Worm (Caenorhabditis elegans) whole organism, mixed stage, embryonic: ENCODE results near the gene phy-4.
A peak's percentile ranks its signal among the peaks of the same experiment; 100 is the strongest.

Experiments used
- bed-3 ChIP-seq: fragments of 200-800 bp; sonication (Bioruptor generic); optimal IDR thresholded peaks from 3 replicates; lab custom pipeline; 2018; ENCODE audit warnings: mild to moderate bottlenecking, missing genetic modification characterization, moderate library complexity, missing compliant biosample characterization
- blmp-1 ChIP-seq: fragments of 150-350 bp; optimal IDR thresholded peaks from 2 replicates; lab custom pipeline; 2014; ENCODE audit warnings: missing biosample characterization, missing genetic modification characterization
- ceh-43 ChIP-seq: fragments of 200-800 bp; sonication (Bioruptor generic); optimal IDR thresholded peaks from 2 replicates; lab custom pipeline; 2018; ENCODE audit warnings: mild to moderate bottlenecking, missing genetic modification characterization, moderate library complexity, missing compliant biosample characterization
- ceh-83 ChIP-seq: fragments of 200-800 bp; sonication (Bioruptor generic); optimal IDR thresholded peaks from 2 replicates; lab custom pipeline; 2018; ENCODE audit warnings: mild to moderate bottlenecking, missing genetic modification characterization, missing compliant biosample characterization
- ces-1 ChIP-seq: fragments of 150-350 bp; optimal IDR thresholded peaks from 2 replicates; lab custom pipeline; 2014; ENCODE audit warnings: missing biosample characterization, missing genetic modification reagents, missing genetic modification characterization
- cnd-1 ChIP-seq: fragments of 200-800 bp; sonication (Bioruptor generic); optimal IDR thresholded peaks from 2 replicates; lab custom pipeline; 2018; ENCODE audit warnings: mild to moderate bottlenecking, missing genetic modification characterization, missing compliant biosample characterization
- drap-1 ChIP-seq: fragments of 200-800 bp; sonication (Bioruptor generic); optimal IDR thresholded peaks from 3 replicates; lab custom pipeline; 2018; ENCODE audit warnings: mild to moderate bottlenecking, missing genetic modification characterization, missing compliant biosample characterization
- elt-1 ChIP-seq: sonication (generic microtip); optimal IDR thresholded peaks from 2 replicates; lab custom pipeline; 2017; ENCODE audit warnings: missing genetic modification characterization, mild to moderate bottlenecking, missing compliant biosample characterization, antibody characterized with exemption, moderate library complexity, borderline replicate concordance; ENCODE audit not compliant: insufficient read depth
- elt-3 ChIP-seq: fragments of 150-350 bp; optimal IDR thresholded peaks from 2 replicates; lab custom pipeline; 2014; ENCODE audit warnings: missing biosample characterization, missing genetic modification characterization
- flh-1 ChIP-seq: fragments of 200-800 bp; sonication (Bioruptor generic); optimal IDR thresholded peaks from 2 replicates; lab custom pipeline; 2018; ENCODE audit warnings: mild to moderate bottlenecking, missing genetic modification characterization, moderate library complexity, missing compliant biosample characterization
- hlh-1 ChIP-seq: fragments of 150-350 bp; optimal IDR thresholded peaks from 2 replicates; lab custom pipeline; 2014; ENCODE audit warnings: missing biosample characterization, missing genetic modification reagents, missing genetic modification characterization
- lin-13 ChIP-seq: fragments of 150-350 bp; optimal IDR thresholded peaks from 2 replicates; lab custom pipeline; 2014; ENCODE audit warnings: missing biosample characterization, missing genetic modification characterization
- lin-32 ChIP-seq: fragments of 200-800 bp; sonication (Bioruptor generic); optimal IDR thresholded peaks from 2 replicates; lab custom pipeline; 2018; ENCODE audit warnings: mild to moderate bottlenecking, missing genetic modification characterization, missing compliant biosample characterization
- lsy-2 ChIP-seq: fragments of 150-350 bp; optimal IDR thresholded peaks from 2 replicates; lab custom pipeline; 2014; ENCODE audit warnings: missing biosample characterization, missing genetic modification characterization
- mep-1 ChIP-seq: fragments of 150-350 bp; optimal IDR thresholded peaks from 2 replicates; lab custom pipeline; 2017; ENCODE audit warnings: missing biosample characterization, missing genetic modification reagents, missing genetic modification characterization, inconsistent platforms
- mls-2 ChIP-seq: sonication (generic microtip); optimal IDR thresholded peaks from 2 replicates; lab custom pipeline; 2016; ENCODE audit warnings: mild to moderate bottlenecking, missing genetic modification characterization, moderate library complexity, missing compliant biosample characterization
- nhr-12 ChIP-seq: fragments of 150-350 bp; optimal IDR thresholded peaks from 2 replicates; lab custom pipeline; 2014; ENCODE audit warnings: missing biosample characterization, missing genetic modification characterization
- nhr-2 ChIP-seq: fragments of 150-350 bp; optimal IDR thresholded peaks from 2 replicates; lab custom pipeline; 2014; ENCODE audit warnings: missing biosample characterization, missing genetic modification characterization
- nhr-76 ChIP-seq: sonication (generic microtip); optimal IDR thresholded peaks from 2 replicates; lab custom pipeline; 2017; ENCODE audit warnings: missing biosample characterization, missing genetic modification characterization
- pha-4 ChIP-seq: fragments of 150-350 bp; optimal IDR thresholded peaks from 2 replicates; lab custom pipeline; 2018; ENCODE audit warnings: missing biosample characterization, missing genetic modification reagents, missing genetic modification characterization
- sem-2 ChIP-seq: fragments of 200-800 bp; sonication (Bioruptor generic); optimal IDR thresholded peaks from 2 replicates; lab custom pipeline; 2018; ENCODE audit warnings: mild to moderate bottlenecking, missing genetic modification characterization, missing compliant biosample characterization
- snpc-4 ChIP-seq: fragments of 150-350 bp; optimal IDR thresholded peaks from 2 replicates; lab custom pipeline; 2014; ENCODE audit warnings: missing biosample characterization, missing genetic modification characterization
- sptf-1 ChIP-seq: sonication (generic microtip); optimal IDR thresholded peaks from 2 replicates; lab custom pipeline; 2017; ENCODE audit warnings: mild to moderate bottlenecking, missing genetic modification characterization, moderate library complexity, missing compliant biosample characterization
- tbx-8 ChIP-seq: fragments of 200-800 bp; sonication (Bioruptor generic); optimal IDR thresholded peaks from 2 replicates; lab custom pipeline; 2018; ENCODE audit warnings: mild to moderate bottlenecking, missing genetic modification characterization, moderate library complexity, missing compliant biosample characterization
- unc-120 ChIP-seq: sonication (generic microtip); optimal IDR thresholded peaks from 2 replicates; lab custom pipeline; 2017; ENCODE audit warnings: missing genetic modification characterization, missing compliant biosample characterization; ENCODE audit not compliant: poor library complexity, severe bottlenecking
- unc-39 ChIP-seq: fragments of 150-350 bp; optimal IDR thresholded peaks from 2 replicates; lab custom pipeline; 2014; ENCODE audit warnings: missing biosample characterization, missing genetic modification characterization
- zip-8 ChIP-seq: fragments of 150-350 bp; optimal IDR thresholded peaks from 2 replicates; lab custom pipeline; 2014; ENCODE audit warnings: missing biosample characterization, missing genetic modification characterization

The phy-4 gene

DNA sequence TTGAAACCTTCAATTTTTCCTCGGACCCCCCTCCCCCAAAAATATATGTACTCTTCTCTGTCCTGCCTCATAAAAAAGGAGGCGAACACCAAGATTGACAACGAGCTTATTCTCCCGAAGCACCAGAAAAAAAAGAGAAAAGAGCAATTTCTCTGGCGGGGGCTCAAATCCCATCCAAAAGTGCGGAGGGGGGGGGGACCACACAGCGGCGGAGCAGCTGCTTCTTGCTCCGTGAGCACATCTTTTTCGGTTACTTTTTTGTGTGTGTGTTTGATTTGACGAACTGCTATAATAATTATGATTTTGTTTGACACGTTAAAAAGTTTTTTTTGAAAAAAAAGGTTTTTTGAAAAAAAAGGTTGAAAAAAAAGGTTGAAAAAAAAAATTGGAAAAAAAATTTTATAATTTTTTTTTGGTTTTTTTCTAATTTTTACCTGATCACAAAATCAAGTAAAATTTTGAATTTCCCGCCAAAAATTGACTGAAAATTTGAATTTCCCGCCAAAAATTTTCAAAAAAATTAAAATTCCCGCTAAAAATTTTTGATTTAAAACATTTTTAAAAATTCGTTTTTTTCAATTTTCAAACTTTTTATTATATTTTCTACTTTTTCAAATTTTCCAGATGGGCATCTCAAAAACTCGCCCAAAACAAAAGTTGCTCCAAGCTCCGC lies 39.5 kb downstream of the phy-4 start, which contains the start of gene Y43F8B.10:
Y43F8B.10 (plus strand) TSS at position 623 of the 673 bp plus-strand sequence.
- TF ChIP-seq hlh-1 (tag; lab: Kevin White, UChicago) (peak; percentile 64), unc-120 (tag; lab: Kevin White, UChicago) (peak; percentile 29), blmp-1 (tag; lab: Kevin White, UChicago) (no peak)

DNA sequence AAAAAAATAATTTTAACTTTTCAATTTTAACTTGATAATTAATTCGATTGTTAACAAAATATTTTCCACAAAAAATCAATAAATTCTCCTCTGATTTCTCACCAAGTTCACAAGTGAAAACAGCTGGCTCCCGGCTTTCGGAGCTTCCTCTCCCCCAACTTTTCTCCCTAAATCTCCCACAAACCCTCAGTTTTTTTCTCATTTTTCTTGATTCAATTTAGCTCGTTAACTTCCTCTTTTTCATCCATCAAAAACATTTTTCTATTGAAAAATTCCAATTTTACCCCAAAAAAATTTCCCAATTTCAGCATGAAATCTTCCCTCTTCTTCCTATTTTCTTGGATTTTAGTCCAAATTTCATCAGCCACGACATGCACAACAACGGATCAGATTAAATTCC lies 43.1 kb downstream of the phy-4 start, which contains the start of gene Y43F8B.11:
Y43F8B.11 (plus strand) TSS at position 301 of the 400 bp plus-strand sequence.
- TF ChIP-seq elt-3 (no peak), cnd-1 (tag; lab: Kevin White, UChicago) (no peak), nhr-2 (tag; lab: Kevin White, UChicago) (no peak), ceh-43 (no peak), lin-32 (GFP tag; lab: Kevin White, UChicago) (no peak), snpc-4 (tag; lab: Kevin White, UChicago) (no peak), blmp-1 (tag; lab: Kevin White, UChicago) (no peak)

DNA sequence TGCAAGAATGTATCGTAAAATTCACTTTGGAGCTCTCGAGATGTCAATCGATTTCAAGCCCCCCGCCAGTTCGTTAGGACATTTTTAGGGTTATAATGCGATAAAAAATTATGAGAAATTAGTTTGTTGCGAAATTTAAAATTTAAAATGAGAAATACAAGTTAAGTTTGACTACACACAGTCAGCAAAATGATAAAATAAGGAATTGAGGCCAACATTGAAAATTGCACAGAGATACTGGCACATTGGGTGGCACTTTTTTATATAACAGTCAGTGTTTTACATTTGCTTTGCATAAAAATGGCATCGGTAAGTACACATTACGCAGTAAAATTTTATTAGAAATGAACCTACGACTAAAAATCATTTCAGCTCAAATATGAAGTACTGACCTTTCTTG lies 45.4 kb downstream of the phy-4 start, which contains the start of gene Y43F8B.12:
Y43F8B.12 (plus strand) TSS at position 301 of the 400 bp plus-strand sequence.
- no peak for TF ChIP-seq cnd-1 (tag; lab: Kevin White, UChicago)
- TF ChIP-seq mep-1 (tag; lab: Kevin White, UChicago): no peak
- no peak for TF ChIP-seq elt-3
- no peak for TF ChIP-seq elt-1 (tag; lab: Kevin White, UChicago)
- no peak for TF ChIP-seq lin-32 (GFP tag; lab: Kevin White, UChicago)
- TF ChIP-seq tbx-8 (GFP tag; lab: Kevin White, UChicago): no peak
- TF ChIP-seq bed-3: no peak
- no peak for TF ChIP-seq ceh-83 (GFP tag; lab: Kevin White, UChicago)
- TF ChIP-seq lsy-2 (tag; lab: Kevin White, UChicago): no peak
- TF ChIP-seq flh-1 (GFP tag; lab: Kevin White, UChicago): no peak

DNA sequence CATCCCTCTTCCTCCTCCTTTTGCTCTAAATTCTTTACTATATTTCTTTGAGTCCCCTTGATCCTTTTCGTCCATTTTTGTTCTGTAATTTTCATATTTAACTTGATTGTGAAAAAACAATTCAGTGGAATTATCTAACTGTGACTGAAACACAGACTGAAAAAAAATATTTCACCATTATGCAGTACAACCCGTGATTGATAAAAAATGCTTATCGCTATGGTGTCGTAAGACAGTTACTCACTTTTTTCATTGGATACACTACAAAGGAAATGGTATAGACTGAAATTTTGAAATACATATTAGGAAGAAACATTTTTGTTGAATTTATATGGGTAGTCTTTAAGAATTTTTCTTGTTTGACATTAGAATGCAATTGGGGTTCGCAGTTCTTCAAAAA lies 45.9 kb downstream of the phy-4 start, which contains the start of gene Y43F8B.23:
Y43F8B.23 (minus strand) TSS at position 75 of the 400 bp plus-strand sequence.
- TF ChIP-seq ces-1 (GFP tag; lab: Kevin White, UChicago) (no peak), ceh-43 (no peak)

- TF ChIP-seq lsy-2 (tag; lab: Kevin White, UChicago) (no peak), sptf-1 (tag; lab: Kevin White, UChicago) (no peak), lin-13 (no peak), nhr-76 (tag; lab: Kevin White, UChicago) (no peak), nhr-12 (tag; lab: Kevin White, UChicago) (no peak), blmp-1 (tag; lab: Kevin White, UChicago) (no peak), nhr-2 (tag; lab: Kevin White, UChicago) (no peak), mls-2 (tag; lab: Kevin White, UChicago) (no peak), zip-8 (tag; lab: Kevin White, UChicago) (no peak), pha-4 (tag; lab: Kevin White, UChicago) (no peak), drap-1 (GFP tag; lab: Kevin White, UChicago) (no peak), sem-2 (GFP tag; lab: Kevin White, UChicago) (no peak), bed-3 (no peak), ces-1 (GFP tag; lab: Kevin White, UChicago) (no peak), elt-1 (tag; lab: Kevin White, UChicago) (no peak), unc-39 (tag; lab: Kevin White, UChicago) (no peak), flh-1 (GFP tag; lab: Kevin White, UChicago) (no peak), snpc-4 (tag; lab: Kevin White, UChicago) (no peak), elt-3 (no peak)
These were observed 50.8 kb downstream of the phy-4 start, which contains the start of gene Y43F8B.25 for ce11 chrV:19462612-19463011. TSS of gene Y43F8B.25 (plus strand) at chrV:19462912.
